Worm (Caenorhabditis elegans) whole organism, L1 larva: ENCODE measurements around the gene nhr-253.

Experiments
- efl-1 ChIP-seq, 4 experiments: fragments of 150-350 bp; optimal IDR thresholded peaks in 3 of 4; peaks in 1 of 4; 1 replicate in 1 of 4; 2 replicates in 3 of 4; lab custom pipeline; 2014; ENCODE audit warnings: missing biosample characterization in 2 of 4, missing genetic modification characterization in 2 of 4, missing genetic modification reagents in 2 of 4
- mef-2 ChIP-seq: fragments of 150-350 bp; optimal IDR thresholded peaks from 2 replicates; lab custom pipeline; 2014; ENCODE audit warnings: missing biosample characterization, missing genetic modification characterization
- rnt-1 ChIP-seq: sonication (generic microtip); optimal IDR thresholded peaks from 2 replicates; lab custom pipeline; 2016; ENCODE audit warnings: mild to moderate bottlenecking, missing genetic modification characterization, moderate library complexity, missing compliant biosample characterization
- snpc-4 ChIP-seq: fragments of 150-350 bp; optimal IDR thresholded peaks from 2 replicates; lab custom pipeline; 2014; ENCODE audit warnings: missing biosample characterization, missing genetic modification characterization

DNA sequence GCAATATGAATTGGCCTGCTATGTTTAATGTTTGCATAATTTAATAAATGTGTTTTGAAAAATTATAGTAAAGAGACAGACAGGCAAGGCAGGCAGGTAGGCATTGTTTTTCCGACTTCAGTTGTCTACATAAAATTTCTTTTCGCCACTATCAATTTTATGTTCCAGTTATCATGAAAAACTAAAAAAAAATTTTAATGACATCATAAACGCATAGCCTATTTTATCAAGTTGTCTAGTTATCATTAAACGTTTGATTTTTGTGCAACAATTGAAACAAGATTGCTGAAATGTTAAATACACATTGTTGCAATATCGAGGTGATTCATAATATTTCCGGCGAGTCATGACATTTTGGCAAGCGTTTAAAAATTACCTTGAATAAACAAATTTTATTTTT lies 18.7 kb downstream of the nhr-253 start:
- TF ChIP-seq mef-2 = no peak
- TF ChIP-seq snpc-4 = no peak
- TF ChIP-seq efl-1 (optimal IDR thresholded peaks at IDR 0.05; lab: Kevin White, UChicago) = no peak
- peak in 1 of 2 experiments; percentile 75 for TF ChIP-seq efl-1 (GFP tag; optimal IDR thresholded peaks at IDR 0.05 in 1 of 2; lab: Kevin White, UChicago)
- TF ChIP-seq rnt-1 (tag; lab: Kevin White, UChicago) = no peak
